Fruit fly (Drosophila melanogaster): ENCODE data around the gene CG10654.

Gene CG10654

DNA sequence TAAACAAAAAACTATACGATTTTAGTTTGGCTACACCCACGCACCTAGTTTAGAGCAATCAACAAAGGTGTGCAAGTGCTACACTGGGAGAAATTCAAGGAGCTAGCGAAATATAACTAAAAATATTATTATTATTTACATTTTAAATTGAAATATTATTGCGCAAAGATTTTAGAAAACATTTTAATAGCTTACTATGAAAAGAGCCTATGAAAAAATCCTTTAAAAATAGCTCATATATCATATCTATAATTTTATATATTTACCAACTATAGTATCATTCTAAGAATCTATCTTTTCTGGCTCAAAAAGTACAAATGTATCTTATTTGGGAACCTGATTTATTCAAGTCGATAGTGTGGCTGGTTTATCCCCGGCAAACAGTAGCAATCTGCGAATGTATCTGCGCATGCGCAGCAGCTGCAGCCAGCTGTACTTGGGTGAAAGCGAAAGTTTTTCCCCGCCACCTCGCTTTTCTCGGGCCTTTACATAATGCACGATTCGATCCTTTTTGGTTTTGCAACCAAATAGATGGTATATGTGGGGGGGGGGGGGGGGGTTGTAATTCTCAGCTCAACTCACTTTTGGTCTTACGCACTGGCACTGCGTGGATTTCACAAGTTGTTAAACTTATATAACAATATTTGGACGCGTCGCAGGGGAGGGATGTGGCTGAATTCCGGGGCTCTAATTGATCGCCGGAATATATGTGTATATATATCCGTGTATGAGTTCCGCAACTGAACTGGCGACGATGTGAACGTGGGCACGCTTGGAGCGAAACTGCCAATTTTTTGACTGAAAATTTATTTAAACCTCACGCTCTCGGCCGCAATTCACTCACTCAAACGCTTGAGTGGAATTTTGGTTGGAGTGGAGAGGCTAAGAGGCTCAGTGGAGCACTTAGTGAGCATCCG, 11.0 kb downstream of the CG10654 start, which contains the start of gene CG10657 (continued):
- TF ChIP-seq HLHmδ (GFP tag; optimal IDR thresholded peaks at IDR 0.05) = no peak
- TF ChIP-seq CG11560 (tag; IDR thresholded peaks at IDR 0.05) = no peak
- TF ChIP-seq CG15269 (tag; optimal IDR thresholded peaks at IDR 0.05) = no peak
- no peak for TF ChIP-seq CG17361 (GFP tag; IDR thresholded peaks at IDR 0.05)
- no peak for TF ChIP-seq Adf1 (GFP tag; IDR thresholded peaks at IDR 0.05)
- no peak for TF ChIP-seq CG17802 (tag; optimal IDR thresholded peaks at IDR 0.05)
- no peak for TF ChIP-seq Tbp (GFP tag; optimal IDR thresholded peaks at IDR 0.05)
- no peak for TF ChIP-seq CG1233 (GFP tag; optimal IDR thresholded peaks at IDR 0.05)
- TF ChIP-seq Opbp (GFP tag; IDR thresholded peaks at IDR 0.05; ENCODE audit: partially characterized antibody) = peak; percentile 55; the same call in 1 of the 3 replicates
- TF ChIP-seq Lhr (GFP tag; optimal IDR thresholded peaks at IDR 0.05) = no peak
- TF ChIP-seq C15 (GFP tag; IDR thresholded peaks at IDR 0.05) = no peak
- TF ChIP-seq odd (GFP tag; optimal IDR thresholded peaks at IDR 0.05) = no peak
- TF ChIP-seq CG3847 (GFP tag; IDR thresholded peaks at IDR 0.05) = no peak
- TF ChIP-seq bsh (GFP tag; optimal IDR thresholded peaks at IDR 0.05) = no peak
- TF ChIP-seq br (optimal IDR thresholded peaks at IDR 0.05) = no peak
- no peak for TF ChIP-seq CG12219 (GFP tag; optimal IDR thresholded peaks at IDR 0.05)
- no peak for TF ChIP-seq CG8290 (GFP tag; optimal IDR thresholded peaks at IDR 0.05)
- TF ChIP-seq CG8290 (tag; optimal IDR thresholded peaks at IDR 0.05) = no peak
- TF ChIP-seq Optix (GFP tag; IDR thresholded peaks at IDR 0.05) = no peak
- peak; percentile 81 for TF ChIP-seq Med (GFP tag)
- TF ChIP-seq dysf (GFP tag; IDR thresholded peaks at IDR 0.05) = peak; percentile 37; the same call in 1 of the 3 replicates
- TF ChIP-seq CG17359 (tag; optimal IDR thresholded peaks at IDR 0.05) = no peak
- TF ChIP-seq phol (tag; optimal IDR thresholded peaks at IDR 0.05) = no peak
- TF ChIP-seq CG11504 (tag; optimal IDR thresholded peaks at IDR 0.05) = peak; percentile 16
- TF ChIP-seq CG12659 (GFP tag; optimal IDR thresholded peaks at IDR 0.05) = no peak
- no peak for TF ChIP-seq Xrp1 (GFP tag; IDR thresholded peaks at IDR 0.05)
- TF ChIP-seq gt (GFP tag; IDR thresholded peaks at IDR 0.05) = no peak
- no peak for TF ChIP-seq maf-S (GFP tag; optimal IDR thresholded peaks at IDR 0.05)
- TF ChIP-seq Chrac-16 (GFP tag; optimal IDR thresholded peaks at IDR 0.05) = no peak
- no peak for TF ChIP-seq H15 (GFP tag; IDR thresholded peaks at IDR 0.05)
- no peak for TF ChIP-seq Hand (GFP tag; optimal IDR thresholded peaks at IDR 0.05)
- peak; percentile 25; the same call in 1 of the 2 replicates for TF ChIP-seq CG14441 (GFP tag; IDR thresholded peaks at IDR 0.05)
- no peak for TF ChIP-seq CG15601 (tag; optimal IDR thresholded peaks at IDR 0.05)
- no peak for TF ChIP-seq Aef1 (GFP tag; IDR thresholded peaks at IDR 0.05)
- no peak for TF ChIP-seq Deaf1 (tag; optimal IDR thresholded peaks at IDR 0.05)
- no peak for TF ChIP-seq CG9215 (GFP tag; IDR thresholded peaks at IDR 0.05)
- TF ChIP-seq CG16779 (GFP tag; IDR thresholded peaks at IDR 0.05) = no peak
- no peak for TF ChIP-seq CTCF (GFP tag; optimal IDR thresholded peaks at IDR 0.05)
- no peak for TF ChIP-seq so (GFP tag; IDR thresholded peaks at IDR 0.05)
- no peak for TF ChIP-seq ara (GFP tag; IDR thresholded peaks at IDR 0.05)
- TF ChIP-seq nerfin-2 (GFP tag; IDR thresholded peaks at IDR 0.05; ENCODE audit: partially characterized antibody) = no peak
- no peak for TF ChIP-seq NfI (GFP tag; optimal IDR thresholded peaks at IDR 0.05)
- no peak for TF ChIP-seq CrebB (tag; optimal IDR thresholded peaks at IDR 0.05)
- no peak for TF ChIP-seq CG15011 (GFP tag; optimal IDR thresholded peaks at IDR 0.05)
- TF ChIP-seq Dek (tag; optimal IDR thresholded peaks at IDR 0.05) = no peak
- TF ChIP-seq otp (GFP tag; IDR thresholded peaks at IDR 0.05) = 0 out of 3 replicates have a peak, but pooled peaks have one; percentile 21
- no peak for TF ChIP-seq CG32772 (GFP tag; IDR thresholded peaks at IDR 0.05)
- no peak for TF ChIP-seq CG2116 (GFP tag; optimal IDR thresholded peaks at IDR 0.05)
- no peak for TF ChIP-seq ssp (GFP tag; IDR thresholded peaks at IDR 0.05)
- no peak for TF ChIP-seq fru (optimal IDR thresholded peaks at IDR 0.05)
